Worm (Caenorhabditis elegans) whole organism, L2 larva: ENCODE results near the gene nspb-6.

ENCODE experiments used
- ceh-82 ChIP-seq: fragments of 150-350 bp; optimal IDR thresholded peaks from 2 replicates; lab custom pipeline; 2014; ENCODE audit warnings: missing biosample characterization, missing genetic modification characterization
- lsy-2 ChIP-seq, 2 experiments: fragments of 150-350 bp in 1 of 2; sonication (generic microtip) in 1 of 2; optimal IDR thresholded peaks; 2 replicates each; lab custom pipeline; 2014 to 2017; ENCODE audit warnings: missing biosample characterization in 2 of 2, missing genetic modification characterization in 2 of 2
- mab-5 ChIP-seq: fragments of 150-350 bp; optimal IDR thresholded peaks from 2 replicates; lab custom pipeline; 2014; ENCODE audit warnings: missing biosample characterization, missing genetic modification characterization
- nhr-12 ChIP-seq: fragments of 150-350 bp; optimal IDR thresholded peaks from 2 replicates; lab custom pipeline; 2014; ENCODE audit warnings: missing biosample characterization, missing genetic modification characterization
- nhr-21 ChIP-seq: fragments of 150-350 bp; optimal IDR thresholded peaks from 2 replicates; lab custom pipeline; 2014; ENCODE audit warnings: missing biosample characterization, missing genetic modification characterization
- nhr-77 ChIP-seq: fragments of 150-350 bp; optimal IDR thresholded peaks from 2 replicates; lab custom pipeline; 2014; ENCODE audit warnings: missing biosample characterization, missing genetic modification characterization
- skn-1 ChIP-seq: sonication (generic microtip); optimal IDR thresholded peaks from 2 replicates; lab custom pipeline; 2017; ENCODE audit warnings: missing biosample characterization, missing genetic modification characterization
- unc-39 ChIP-seq: fragments of 150-350 bp; optimal IDR thresholded peaks from 2 replicates; lab custom pipeline; 2014; ENCODE audit warnings: missing biosample characterization, missing genetic modification characterization
- zag-1 ChIP-seq: fragments of 150-350 bp; optimal IDR thresholded peaks from 2 replicates; lab custom pipeline; 2014; ENCODE audit warnings: missing biosample characterization, missing genetic modification characterization
- ztf-11 ChIP-seq: sonication (generic microtip); optimal IDR thresholded peaks from 2 replicates; lab custom pipeline; 2017; ENCODE audit warnings: missing biosample characterization, missing genetic modification characterization

- TF ChIP-seq mab-5 (no peak), skn-1 (tag; lab: Kevin White, UChicago) (no peak), ztf-11 (tag; lab: Kevin White, UChicago) (no peak), lsy-2 (tag; optimal IDR thresholded peaks at IDR 0.05; lab: Kevin White, UChicago) (no peak), nhr-12 (tag; lab: Kevin White, UChicago) (no peak), ceh-82 (no peak), nhr-21 (no peak), nhr-77 (tag; lab: Kevin White, UChicago) (no peak), unc-39 (tag; lab: Kevin White, UChicago) (no peak), zag-1 (no peak)
These were observed 10.8 kb upstream of the nspb-6 start, which contains the start of gene H04M03.11 for ce11 chrIV:5884500-5884899.
